Fruit fly (Drosophila melanogaster) whole organism, pupa: ENCODE measurements around the gene CG2652.

Experiments used
- CG10348 ChIP-seq: fragments of 200-800 bp; sonication (Bioruptor generic); IDR thresholded peaks from 2 replicates; pipeline ENCODE4 v1.3.6; 2022; ENCODE audit warnings: missing biosample characterization, missing genetic modification characterization
- CG13204 ChIP-seq: fragments of 200-800 bp; sonication (Bioruptor generic); optimal IDR thresholded peaks from 2 replicates; lab custom pipeline; 2018; ENCODE audit warnings: missing biosample characterization, mild to moderate bottlenecking, missing genetic modification characterization, moderate library complexity
- CG15710 ChIP-seq: fragments of 200-800 bp; sonication (Bioruptor generic); optimal IDR thresholded peaks from 2 replicates; lab custom pipeline; 2018; ENCODE audit warnings: missing biosample characterization, mild to moderate bottlenecking, missing genetic modification characterization, moderate library complexity
- CG17806 ChIP-seq: fragments of 200-800 bp; sonication (Bioruptor generic); optimal IDR thresholded peaks from 2 replicates; lab custom pipeline; 2018; ENCODE audit warnings: missing biosample characterization, mild to moderate bottlenecking, missing genetic modification characterization, moderate library complexity
- CG32121 ChIP-seq: fragments of 200-800 bp; sonication (Bioruptor generic); IDR thresholded peaks from 2 replicates; pipeline ENCODE4 v1.3.6; 2022; ENCODE audit warnings: missing biosample characterization, missing genetic modification characterization
- CG34367 ChIP-seq: fragments of 200-800 bp; sonication (Bioruptor generic); optimal IDR thresholded peaks from 2 replicates; lab custom pipeline; 2018; ENCODE audit warnings: missing biosample characterization, mild to moderate bottlenecking, missing genetic modification characterization
- CG4496 ChIP-seq: fragments of 200-800 bp; sonication (Bioruptor generic); IDR thresholded peaks from 3 replicates; pipeline ENCODE4 v1.3.6; 2022; ENCODE audit warnings: missing biosample characterization, missing genetic modification characterization
- CG9948 ChIP-seq: fragments of 200-800 bp; sonication (Bioruptor generic); optimal IDR thresholded peaks from 2 replicates; lab custom pipeline; 2018; ENCODE audit warnings: missing biosample characterization, mild to moderate bottlenecking, missing genetic modification characterization, moderate library complexity
- EcR ChIP-seq: fragments of 200-800 bp; sonication (Bioruptor generic); optimal IDR thresholded peaks from 3 replicates; lab custom pipeline; 2019; ENCODE audit warnings: missing biosample characterization, missing genetic modification characterization, mild to moderate bottlenecking, moderate library complexity, missing genetic modification reagents
- Pif1A ChIP-seq: fragments of 200-800 bp; sonication (Bioruptor generic); optimal IDR thresholded peaks from 3 replicates; lab custom pipeline; 2016; ENCODE audit warnings: missing biosample characterization, missing genetic modification characterization
- Snoo ChIP-seq: fragments of 200-800 bp; sonication (Bioruptor generic); optimal IDR thresholded peaks from 3 replicates; lab custom pipeline; 2017; ENCODE audit warnings: missing biosample characterization, mild to moderate bottlenecking, missing genetic modification characterization, inconsistent platforms
- fd96Ca ChIP-seq: fragments of 200-800 bp; sonication (Bioruptor generic); IDR thresholded peaks from 3 replicates; pipeline ENCODE4 v1.3.6; 2022; ENCODE audit warnings: missing biosample characterization, missing genetic modification characterization

- TF ChIP-seq Pif1A (no peak), CG4496 (GFP tag; lab: Robert Waterston, UW) (no peak; the same call in 2 of the 3 replicates), CG34367 (tag; lab: Kevin White, UChicago) (no peak), fd96Ca (GFP tag; lab: Robert Waterston, UW) (0 out of 3 replicates have a peak, but pooled peaks have one; percentile 26), CG15710 (peak; percentile 17), CG32121 (GFP tag; lab: Robert Waterston, UW) (no peak), CG9948 (tag; lab: Kevin White, UChicago) (no peak), CG10348 (GFP tag; lab: Robert Waterston, UW) (no peak), CG17806 (tag; lab: Kevin White, UChicago) (no peak), Snoo (tag; lab: Kevin White, UChicago) (no peak), EcR (GFP tag; lab: Kevin White, UChicago) (no peak), CG13204 (GFP tag; lab: Kevin White, UChicago) (no peak)
Observed at dm6 chrX:2635075-2635643, 47.6 kb downstream of the CG2652 start.
